Worm (Caenorhabditis elegans): Measurements from ENCODE around the gene gcy-19.

- TF ChIP-seq Y116A8C.19 (tag; optimal IDR thresholded peaks at IDR 0.05; ENCODE audit: borderline replicate concordance) (no peak), lin-35 (GFP tag; optimal IDR thresholded peaks at IDR 0.05) (no peak), zip-4 (GFP tag; optimal IDR thresholded peaks at IDR 0.05) (no peak), fkh-10 (GFP tag; optimal IDR thresholded peaks at IDR 0.05) (no peak), efl-3 (GFP tag; optimal IDR thresholded peaks at IDR 0.05) (no peak), sox-4 (tag; optimal IDR thresholded peaks at IDR 0.05) (no peak), nhr-12 (tag; optimal IDR thresholded peaks at IDR 0.05) (no peak), nhr-19 (GFP tag; conservative IDR thresholded peaks at IDR 0.05) (no peak), zag-1 (tag; optimal IDR thresholded peaks at IDR 0.05) (no peak), nhr-77 (tag; optimal IDR thresholded peaks at IDR 0.05) (no peak), fos-1 (tag; optimal IDR thresholded peaks at IDR 0.05) (no peak), lin-39 (tag; optimal IDR thresholded peaks at IDR 0.05) (no peak), unc-62 (GFP tag; optimal IDR thresholded peaks at IDR 0.05) (no peak), nhr-237 (tag; optimal IDR thresholded peaks at IDR 0.05) (no peak)
Observed at ce11 chrII:3274923-3275322, 15.8 kb upstream of the gcy-19 start, which contains the start of gene F02E11.3.
